Fruit fly (Drosophila melanogaster): ENCODE results near the gene CG14891.

Gene CG14891

dm6 chr3R:16558623-16559155, 12.6 kb upstream of the CG14891 start (continued):
- TF ChIP-seq CG12391 (tag; optimal IDR thresholded peaks at IDR 0.05): no peak
- TF ChIP-seq knrl (GFP tag; IDR thresholded peaks at IDR 0.05; ENCODE audit: partially characterized antibody): no peak
- TF ChIP-seq CG6813 (GFP tag; optimal IDR thresholded peaks at IDR 0.05): no peak
- no peak for TF ChIP-seq Atf3 (GFP tag; optimal IDR thresholded peaks at IDR 0.05)
- TF ChIP-seq BEAF-32 (GFP tag; optimal IDR thresholded peaks at IDR 0.05): no peak
- peak; percentile 24 for TF ChIP-seq Sox102F (GFP tag; optimal IDR thresholded peaks at IDR 0.05)
- no peak for TF ChIP-seq eyg (GFP tag; optimal IDR thresholded peaks at IDR 0.05)
- peak; percentile 36; the same call in 1 of the 3 replicates for TF ChIP-seq CG11093 (GFP tag; IDR thresholded peaks at IDR 0.05)
- TF ChIP-seq CG13287 (GFP tag; IDR thresholded peaks at IDR 0.05; ENCODE audit: partially characterized antibody): no peak
- no peak for TF ChIP-seq CG18476 (GFP tag; optimal IDR thresholded peaks at IDR 0.05)
- no peak for TF ChIP-seq pita (GFP tag; optimal IDR thresholded peaks at IDR 0.05)
- no peak for TF ChIP-seq Adf1 (GFP tag; IDR thresholded peaks at IDR 0.05)
- TF ChIP-seq Gsc (GFP tag; IDR thresholded peaks at IDR 0.05): no peak
- no peak for TF ChIP-seq CG3163 (GFP tag; optimal IDR thresholded peaks at IDR 0.05)
- no peak for TF ChIP-seq luna (GFP tag; optimal IDR thresholded peaks at IDR 0.05)
- no peak for TF ChIP-seq ranshi (GFP tag; IDR thresholded peaks at IDR 0.05)
- TF ChIP-seq CG4617 (GFP tag; optimal IDR thresholded peaks at IDR 0.05; ENCODE audit: borderline replicate concordance): no peak
- TF ChIP-seq CG10209 (GFP tag; optimal IDR thresholded peaks at IDR 0.05): no peak
- TF ChIP-seq rib (GFP tag; IDR thresholded peaks at IDR 0.05): no peak
- peak; percentile 51; the same call in 1 of the 3 replicates for TF ChIP-seq dysf (GFP tag; IDR thresholded peaks at IDR 0.05)
- peak; percentile 2 for TF ChIP-seq CG9817 (tag; optimal IDR thresholded peaks at IDR 0.05)
- TF ChIP-seq CG4854 (GFP tag; optimal IDR thresholded peaks at IDR 0.05): no peak
- TF ChIP-seq E2f2 (GFP tag; IDR thresholded peaks at IDR 0.05): peak; percentile 18; the same call in 1 of the 2 replicates
- TF ChIP-seq NC2β (GFP tag; optimal IDR thresholded peaks at IDR 0.05): no peak
- TF ChIP-seq CG16813 (GFP tag; IDR thresholded peaks at IDR 0.05; ENCODE audit: partially characterized antibody): no peak
- no peak for TF ChIP-seq Hr78 (GFP tag; optimal IDR thresholded peaks at IDR 0.05)
- TF ChIP-seq C15 (GFP tag; IDR thresholded peaks at IDR 0.05): no peak
- no peak for TF ChIP-seq Optix (GFP tag; IDR thresholded peaks at IDR 0.05)
- peak; percentile 23 for TF ChIP-seq phol (tag; optimal IDR thresholded peaks at IDR 0.05)
- no peak for TF ChIP-seq CG1529 (GFP tag; optimal IDR thresholded peaks at IDR 0.05)
- TF ChIP-seq crp (GFP tag; optimal IDR thresholded peaks at IDR 0.05): no peak
- no peak for TF ChIP-seq zfh2 (GFP tag; optimal IDR thresholded peaks at IDR 0.05)
- no peak for TF ChIP-seq run (tag; optimal IDR thresholded peaks at IDR 0.05)
- TF ChIP-seq btn (GFP tag; optimal IDR thresholded peaks at IDR 0.05): no peak
- TF ChIP-seq Deaf1 (tag; optimal IDR thresholded peaks at IDR 0.05): no peak
- no peak for TF ChIP-seq CG14965 (GFP tag; optimal IDR thresholded peaks at IDR 0.05; ENCODE audit: borderline replicate concordance)
- no peak for TF ChIP-seq jumu (GFP tag; optimal IDR thresholded peaks at IDR 0.05)
- TF ChIP-seq hth (optimal IDR thresholded peaks at IDR 0.05): no peak
- TF ChIP-seq CG7963 (GFP tag; IDR thresholded peaks at IDR 0.05; ENCODE audit: partially characterized antibody): no peak
- TF ChIP-seq pan (optimal IDR thresholded peaks at IDR 0.05): no peak
- peak in 1 of 2 experiments; percentile 48 for TF ChIP-seq pan (GFP tag; optimal IDR thresholded peaks at IDR 0.05 in 1 of 2, IDR thresholded peaks at IDR 0.05 in 1 of 2)
- TF ChIP-seq tna (GFP tag; IDR thresholded peaks at IDR 0.05; ENCODE audit: partially characterized antibody): no peak
- TF ChIP-seq Hey (tag; optimal IDR thresholded peaks at IDR 0.05): no peak
- TF ChIP-seq CG7839 (tag; optimal IDR thresholded peaks at IDR 0.05): peak; percentile 13
- TF ChIP-seq CG8089 (GFP tag; optimal IDR thresholded peaks at IDR 0.05): no peak
- TF ChIP-seq B-H1 (GFP tag; IDR thresholded peaks at IDR 0.05): no peak
- TF ChIP-seq kni (GFP tag; optimal IDR thresholded peaks at IDR 0.05): no peak
- no peak for TF ChIP-seq CG18619 (GFP tag; optimal IDR thresholded peaks at IDR 0.05)
- no peak for TF ChIP-seq Ravus (GFP tag; IDR thresholded peaks at IDR 0.05)
- peak; percentile 66 for TF ChIP-seq CG10147 (GFP tag; optimal IDR thresholded peaks at IDR 0.05)

All from whole organism, embryonic.